Fruit fly (Drosophila melanogaster): ENCODE measurements around the gene CG33493.
A peak's percentile ranks its signal among the peaks of the same experiment; 100 is the strongest.

CG33493 gene

DNA sequence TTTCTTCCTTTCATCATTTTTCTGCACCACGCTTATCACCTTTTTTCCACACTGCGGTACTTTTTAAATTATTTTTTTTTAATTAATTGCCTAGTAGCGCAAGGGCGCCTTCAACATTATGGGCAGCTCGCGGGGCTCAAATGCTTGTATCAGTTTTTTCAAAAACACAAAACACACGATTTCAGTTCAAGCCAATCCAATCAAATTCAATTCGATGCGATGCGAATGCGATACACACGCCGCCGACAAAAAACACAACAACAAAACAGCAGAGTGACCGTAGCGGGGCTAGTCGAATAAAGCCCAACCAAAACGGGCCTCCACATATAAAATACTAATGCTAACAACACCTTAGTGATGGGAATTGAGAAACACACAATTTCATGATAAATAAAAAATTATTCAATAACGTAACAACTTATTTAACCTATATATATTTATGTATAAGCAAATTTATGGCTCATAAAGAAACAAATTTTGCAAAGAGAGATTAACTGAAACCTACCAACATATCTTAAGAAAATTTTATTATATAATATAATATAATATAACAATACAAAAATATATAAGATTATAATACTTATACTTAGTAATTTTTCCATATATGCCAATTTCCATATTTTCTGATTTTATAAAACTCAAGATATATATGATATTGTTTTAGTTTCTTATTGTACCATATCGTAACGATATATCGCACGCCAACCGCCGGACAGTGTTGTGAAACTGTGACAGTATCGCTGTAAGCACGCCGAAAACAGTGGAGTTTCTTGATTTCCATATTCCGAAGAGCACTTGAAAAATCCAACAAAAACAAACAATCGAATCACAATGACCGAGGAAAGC is 32.0 kb downstream of the CG33493 start, which contains the start of the genes CG32066 and CG8003 (continued):
- TF ChIP-seq HmgD (GFP tag; optimal IDR thresholded peaks at IDR 0.05) (no peak), CG12236 (GFP tag; optimal IDR thresholded peaks at IDR 0.05) (no peak), wdn (GFP tag; IDR thresholded peaks at IDR 0.05) (no peak), lbe (GFP tag; optimal IDR thresholded peaks at IDR 0.05) (peak; percentile 16), Taf1 (GFP tag; IDR thresholded peaks at IDR 0.05) (no peak), HLHmδ (GFP tag; optimal IDR thresholded peaks at IDR 0.05) (peak; percentile 76), Bteb2 (GFP tag; optimal IDR thresholded peaks at IDR 0.05) (no peak), H15 (GFP tag; IDR thresholded peaks at IDR 0.05) (no peak), CG2875 (GFP tag; optimal IDR thresholded peaks at IDR 0.05) (no peak), nmo (GFP tag; optimal IDR thresholded peaks at IDR 0.05) (peak; percentile 9), wek (GFP tag; optimal IDR thresholded peaks at IDR 0.05) (peak; percentile 1), zf30C (GFP tag; optimal IDR thresholded peaks at IDR 0.05) (peak; percentile 12), CG17186 (GFP tag; optimal IDR thresholded peaks at IDR 0.05) (no peak), amos (GFP tag; IDR thresholded peaks at IDR 0.05; ENCODE audit: partially characterized antibody) (peak; percentile 97), az2 (GFP tag; optimal IDR thresholded peaks at IDR 0.05) (no peak), Dfd (GFP tag; optimal IDR thresholded peaks at IDR 0.05) (no peak), cas (GFP tag; IDR thresholded peaks at IDR 0.05) (0 out of 2 replicates have a peak, but pooled peaks have one; percentile 16), tx (GFP tag; optimal IDR thresholded peaks at IDR 0.05) (no peak), gcm2 (GFP tag; optimal IDR thresholded peaks at IDR 0.05) (no peak), Doc3 (GFP tag; IDR thresholded peaks at IDR 0.05; ENCODE audit: partially characterized antibody) (peak; percentile 83; the same call in 2 of the 3 replicates), rib (GFP tag; IDR thresholded peaks at IDR 0.05) (no peak), bigmax (GFP tag; optimal IDR thresholded peaks at IDR 0.05) (no peak), CG8388 (GFP tag; optimal IDR thresholded peaks at IDR 0.05) (peak; percentile 13), ssp (GFP tag; IDR thresholded peaks at IDR 0.05) (no peak), Usf (GFP tag; optimal IDR thresholded peaks at IDR 0.05) (no peak), BtbVII (GFP tag; optimal IDR thresholded peaks at IDR 0.05) (peak; percentile 68), CG2116 (GFP tag; optimal IDR thresholded peaks at IDR 0.05) (peak; percentile 4), CG2120 (GFP tag; optimal IDR thresholded peaks at IDR 0.05) (peak; percentile 37), CG3065 (GFP tag; optimal IDR thresholded peaks at IDR 0.05) (no peak), CG6854 (GFP tag; optimal IDR thresholded peaks at IDR 0.05) (peak; percentile 36), CG2678 (tag; optimal IDR thresholded peaks at IDR 0.05) (peak; percentile 63), Dp (GFP tag; optimal IDR thresholded peaks at IDR 0.05) (peak; percentile 6), kah (GFP tag; optimal IDR thresholded peaks at IDR 0.05) (peak; percentile 49), CG18011 (GFP tag; optimal IDR thresholded peaks at IDR 0.05) (no peak), tna (GFP tag; IDR thresholded peaks at IDR 0.05; ENCODE audit: partially characterized antibody) (peak; percentile 86), fd102C (GFP tag; optimal IDR thresholded peaks at IDR 0.05) (peak; percentile 0), ase (GFP tag; IDR thresholded peaks at IDR 0.05) (peak; percentile 39; the same call in 1 of the 3 replicates), CG6175 (GFP tag; IDR thresholded peaks at IDR 0.05) (no peak), CG15696 (tag; optimal IDR thresholded peaks at IDR 0.05) (peak; percentile 32), CG42726 (GFP tag; IDR thresholded peaks at IDR 0.05; ENCODE audit: partially characterized antibody) (peak; percentile 81), CTCF (GFP tag; optimal IDR thresholded peaks at IDR 0.05) (no peak), CG10979 (tag; optimal IDR thresholded peaks at IDR 0.05) (no peak), Mrtf (GFP tag; IDR thresholded peaks at IDR 0.05) (no peak), Rfx (GFP tag; IDR thresholded peaks at IDR 0.05) (peak; percentile 55), CG12219 (GFP tag; optimal IDR thresholded peaks at IDR 0.05) (no peak), CG10431 (GFP tag; optimal IDR thresholded peaks at IDR 0.05) (no peak), lov (optimal IDR thresholded peaks at IDR 0.05) (no peak), lov (GFP tag; IDR thresholded peaks at IDR 0.05) (no peak), Neu2 (GFP tag; optimal IDR thresholded peaks at IDR 0.05; ENCODE audit: borderline replicate concordance) (no peak), E2f2 (GFP tag; IDR thresholded peaks at IDR 0.05) (peak; percentile 14; the same call in 1 of the 2 replicates)

All from whole organism, embryonic.